Worm (Caenorhabditis elegans) whole organism, L4 larva: ENCODE data around the gene F07H5.13.

Experiments used
- R02D3.7 ChIP-seq: fragments of 150-350 bp; sonication (generic microtip); optimal IDR thresholded peaks from 3 replicates; lab custom pipeline; 2014; ENCODE audit warnings: missing biosample characterization, missing genetic modification characterization
- ama-1 ChIP-seq: fragments of 150-350 bp; optimal IDR thresholded peaks from 2 replicates; lab custom pipeline; 2014; ENCODE audit warnings: inconsistent platforms, mixed read lengths
- ceh-28 ChIP-seq: fragments of 150-350 bp; optimal IDR thresholded peaks from 2 replicates; lab custom pipeline; 2014; ENCODE audit warnings: missing biosample characterization, missing genetic modification reagents, missing genetic modification characterization
- fos-1 ChIP-seq: fragments of 150-350 bp; optimal IDR thresholded peaks from 2 replicates; lab custom pipeline; 2014; ENCODE audit warnings: missing biosample characterization, missing genetic modification characterization
- hmg-1.1 ChIP-seq: fragments of 200-800 bp; sonication (Bioruptor generic); IDR thresholded peaks from 2 replicates; pipeline ENCODE4 v1.3.6; 2022; ENCODE audit warnings: missing genetic modification reagents, missing genetic modification characterization, missing compliant biosample characterization
- jun-1 ChIP-seq: fragments of 150-350 bp; optimal IDR thresholded peaks from 2 replicates; lab custom pipeline; 2014; ENCODE audit warnings: missing biosample characterization, missing genetic modification reagents, missing genetic modification characterization
- lin-39 ChIP-seq: fragments of 150-350 bp; optimal IDR thresholded peaks from 2 replicates; lab custom pipeline; 2014; ENCODE audit warnings: missing biosample characterization, missing genetic modification reagents, missing genetic modification characterization
- mdt-29 ChIP-seq: fragments of 200-800 bp; sonication (Bioruptor generic); IDR thresholded peaks from 2 replicates; pipeline ENCODE4 v1.3.6; 2022; ENCODE audit warnings: missing genetic modification reagents, missing genetic modification characterization, missing compliant biosample characterization
- nhr-77 ChIP-seq: fragments of 150-350 bp; optimal IDR thresholded peaks from 2 replicates; lab custom pipeline; 2014; ENCODE audit warnings: missing biosample characterization, missing genetic modification characterization
- php-3 ChIP-seq: fragments of 200-800 bp; sonication (Bioruptor generic); IDR thresholded peaks from 2 replicates; pipeline ENCODE4 v1.3.6; 2022; ENCODE audit warnings: missing genetic modification reagents, missing genetic modification characterization, missing compliant biosample characterization
- spr-1 ChIP-seq: sonication (generic microtip); optimal IDR thresholded peaks from 2 replicates; lab custom pipeline; 2016; ENCODE audit warnings: mild to moderate bottlenecking, missing genetic modification characterization, missing compliant biosample characterization
- ztf-11 ChIP-seq: fragments of 150-350 bp; optimal IDR thresholded peaks from 2 replicates; lab custom pipeline; 2014; ENCODE audit warnings: missing biosample characterization, missing genetic modification characterization

- TF ChIP-seq jun-1 (tag; lab: Kevin White, UChicago) (no peak), spr-1 (tag; lab: Kevin White, UChicago) (no peak), ztf-11 (no peak), ama-1 (no peak), nhr-77 (tag; lab: Kevin White, UChicago) (no peak), php-3 (GFP tag; lab: Robert Waterston, UW) (no peak), mdt-29 (no peak), hmg-1.1 (no peak), lin-39 (tag; lab: Kevin White, UChicago) (no peak), fos-1 (tag; lab: Kevin White, UChicago) (no peak), ceh-28 (tag; lab: Kevin White, UChicago) (no peak), R02D3.7 (tag; lab: Kevin White, UChicago) (no peak)
Measured at ce11 chrII:8832941-8833340, 42.6 kb downstream of the F07H5.13 start.
